Worm (Caenorhabditis elegans): ENCODE results near the gene Y7A5A.13.

DNA sequence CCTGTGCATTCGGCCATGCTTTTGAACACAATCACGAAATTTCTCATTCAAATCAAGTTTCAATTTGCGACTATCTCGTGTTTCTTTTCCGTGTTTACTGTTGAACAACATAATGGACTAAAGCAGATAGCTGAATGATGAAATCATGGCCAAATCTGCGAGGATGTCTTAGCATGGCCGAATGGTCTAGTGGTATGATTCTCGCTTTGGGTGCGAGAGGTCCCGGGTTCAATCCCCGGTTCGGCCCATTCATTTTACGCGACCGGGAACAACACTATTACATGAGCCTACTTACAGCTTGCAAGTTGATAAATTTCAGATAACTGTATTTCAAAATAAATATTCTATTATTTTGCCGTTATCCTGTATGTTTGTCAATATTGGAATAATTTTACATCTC lies 22.4 kb upstream of the Y7A5A.13 start:
- TF ChIP-seq nhr-11 (tag; optimal IDR thresholded peaks at IDR 0.05), result no peak
- TF ChIP-seq lin-13 (GFP tag; optimal IDR thresholded peaks at IDR 0.05), result no peak
- no peak for TF ChIP-seq skn-1 (tag; optimal IDR thresholded peaks at IDR 0.05)
- TF ChIP-seq lin-39 (tag; optimal IDR thresholded peaks at IDR 0.05), result no peak
- TF ChIP-seq nhr-25 (tag; optimal IDR thresholded peaks at IDR 0.05; ENCODE audit: borderline replicate concordance, insufficient read depth), result no peak
- no peak for TF ChIP-seq ama-1 (optimal IDR thresholded peaks at IDR 0.05)
- TF ChIP-seq mdl-1 (tag; optimal IDR thresholded peaks at IDR 0.05), result no peak
- TF ChIP-seq pha-4 (GFP tag; IDR thresholded peaks at IDR 0.05), result no peak
- TF ChIP-seq pha-4 (tag; optimal IDR thresholded peaks at IDR 0.05), result no peak

All from whole organism, L4 larva.